Fruit fly (Drosophila melanogaster) whole organism, adult: ENCODE data around the gene CG15576.

Experiments
- Clk ChIP-seq: fragments of 200-800 bp; sonication (Bioruptor generic); optimal IDR thresholded peaks from 2 replicates; lab custom pipeline; 2017; ENCODE audit warnings: missing biosample characterization, missing genetic modification characterization
- Hr96 ChIP-seq: fragments of 200-800 bp; sonication (Bioruptor generic); optimal IDR thresholded peaks from 2 replicates; lab custom pipeline; 2016; ENCODE audit warnings: missing biosample characterization, missing genetic modification characterization
- bab1 ChIP-seq: fragments of 200-800 bp; sonication (Bioruptor generic); optimal IDR thresholded peaks from 3 replicates; lab custom pipeline; 2019; ENCODE audit warnings: missing biosample characterization, mild to moderate bottlenecking, missing genetic modification characterization, moderate library complexity
- cic ChIP-seq: fragments of 200-800 bp; sonication (Bioruptor generic); optimal IDR thresholded peaks from 2 replicates; lab custom pipeline; 2017; ENCODE audit warnings: missing biosample characterization, mild to moderate bottlenecking, missing genetic modification characterization, moderate library complexity
- pad ChIP-seq: fragments of 200-800 bp; sonication (Bioruptor generic); optimal IDR thresholded peaks from 3 replicates; lab custom pipeline; 2017; ENCODE audit warnings: missing biosample characterization, missing genetic modification characterization, mild to moderate bottlenecking, moderate library complexity, missing genetic modification reagents

DNA sequence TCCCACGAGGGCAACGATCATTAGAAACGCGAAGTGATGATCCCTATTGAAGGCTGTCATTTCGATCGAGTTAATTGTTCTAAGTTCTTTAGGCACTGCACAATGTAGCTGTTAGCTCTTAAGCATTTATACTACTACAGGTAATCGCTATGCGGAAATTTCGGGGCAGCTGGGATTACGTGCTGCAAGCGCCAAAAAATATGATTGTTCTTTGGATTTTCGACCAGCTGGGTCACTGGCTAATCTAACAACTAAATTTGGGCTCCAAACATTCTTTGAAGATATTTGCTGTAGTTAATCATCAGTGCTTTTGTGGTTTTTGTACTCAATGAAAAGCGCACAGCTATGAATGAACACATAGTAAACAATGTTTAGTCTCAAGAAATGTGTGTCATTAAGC is 35.3 kb downstream of the CG15576 start, which contains the start of gene CG15571:
- TF ChIP-seq bab1 (GFP tag; lab: Kevin White, UChicago) (no peak), Clk (GFP tag; lab: Kevin White, UChicago) (no peak), cic (GFP tag; lab: Kevin White, UChicago) (no peak), pad (GFP tag; lab: Kevin White, UChicago) (no peak), Hr96 (GFP tag; lab: Kevin White, UChicago) (no peak)
